Worm (Caenorhabditis elegans) whole organism, mixed stage, embryonic: ENCODE measurements around the gene snt-7.

Experiments used
- M03D4.4 ChIP-seq: sonication (generic microtip); optimal IDR thresholded peaks from 2 replicates; lab custom pipeline; 2017; ENCODE audit warnings: mild to moderate bottlenecking, missing genetic modification characterization, missing compliant biosample characterization
- bed-3 ChIP-seq: fragments of 200-800 bp; sonication (Bioruptor generic); optimal IDR thresholded peaks from 3 replicates; lab custom pipeline; 2018; ENCODE audit warnings: mild to moderate bottlenecking, missing genetic modification characterization, moderate library complexity, missing compliant biosample characterization
- blmp-1 ChIP-seq: fragments of 150-350 bp; optimal IDR thresholded peaks from 2 replicates; lab custom pipeline; 2014; ENCODE audit warnings: missing biosample characterization, missing genetic modification characterization
- ceh-39 ChIP-seq: fragments of 150-350 bp; optimal IDR thresholded peaks from 2 replicates; lab custom pipeline; 2014; ENCODE audit warnings: missing biosample characterization, missing genetic modification characterization
- ceh-43 ChIP-seq: fragments of 200-800 bp; sonication (Bioruptor generic); optimal IDR thresholded peaks from 2 replicates; lab custom pipeline; 2018; ENCODE audit warnings: mild to moderate bottlenecking, missing genetic modification characterization, moderate library complexity, missing compliant biosample characterization
- ceh-83 ChIP-seq: fragments of 200-800 bp; sonication (Bioruptor generic); optimal IDR thresholded peaks from 2 replicates; lab custom pipeline; 2018; ENCODE audit warnings: mild to moderate bottlenecking, missing genetic modification characterization, missing compliant biosample characterization
- ces-1 ChIP-seq: fragments of 150-350 bp; optimal IDR thresholded peaks from 2 replicates; lab custom pipeline; 2014; ENCODE audit warnings: missing biosample characterization, missing genetic modification reagents, missing genetic modification characterization
- cnd-1 ChIP-seq: fragments of 200-800 bp; sonication (Bioruptor generic); optimal IDR thresholded peaks from 2 replicates; lab custom pipeline; 2018; ENCODE audit warnings: mild to moderate bottlenecking, missing genetic modification characterization, missing compliant biosample characterization
- drap-1 ChIP-seq: fragments of 200-800 bp; sonication (Bioruptor generic); optimal IDR thresholded peaks from 3 replicates; lab custom pipeline; 2018; ENCODE audit warnings: mild to moderate bottlenecking, missing genetic modification characterization, missing compliant biosample characterization
- elt-1 ChIP-seq: sonication (generic microtip); optimal IDR thresholded peaks from 2 replicates; lab custom pipeline; 2017; ENCODE audit warnings: missing genetic modification characterization, mild to moderate bottlenecking, missing compliant biosample characterization, antibody characterized with exemption, moderate library complexity, borderline replicate concordance; ENCODE audit not compliant: insufficient read depth
- elt-3 ChIP-seq: fragments of 150-350 bp; optimal IDR thresholded peaks from 2 replicates; lab custom pipeline; 2014; ENCODE audit warnings: missing biosample characterization, missing genetic modification characterization
- flh-1 ChIP-seq: fragments of 200-800 bp; sonication (Bioruptor generic); optimal IDR thresholded peaks from 2 replicates; lab custom pipeline; 2018; ENCODE audit warnings: mild to moderate bottlenecking, missing genetic modification characterization, moderate library complexity, missing compliant biosample characterization
- ham-2 ChIP-seq: fragments of 200-800 bp; sonication (Bioruptor generic); optimal IDR thresholded peaks from 2 replicates; lab custom pipeline; 2018; ENCODE audit warnings: mild to moderate bottlenecking, missing genetic modification characterization, missing compliant biosample characterization
- hlh-1 ChIP-seq: fragments of 150-350 bp; optimal IDR thresholded peaks from 2 replicates; lab custom pipeline; 2014; ENCODE audit warnings: missing biosample characterization, missing genetic modification reagents, missing genetic modification characterization
- lin-13 ChIP-seq: fragments of 150-350 bp; optimal IDR thresholded peaks from 2 replicates; lab custom pipeline; 2014; ENCODE audit warnings: missing biosample characterization, missing genetic modification characterization
- lin-32 ChIP-seq: fragments of 200-800 bp; sonication (Bioruptor generic); optimal IDR thresholded peaks from 2 replicates; lab custom pipeline; 2018; ENCODE audit warnings: mild to moderate bottlenecking, missing genetic modification characterization, missing compliant biosample characterization
- lsy-2 ChIP-seq: fragments of 150-350 bp; optimal IDR thresholded peaks from 2 replicates; lab custom pipeline; 2014; ENCODE audit warnings: missing biosample characterization, missing genetic modification characterization
- mep-1 ChIP-seq: fragments of 150-350 bp; optimal IDR thresholded peaks from 2 replicates; lab custom pipeline; 2017; ENCODE audit warnings: missing biosample characterization, missing genetic modification reagents, missing genetic modification characterization, inconsistent platforms
- mls-2 ChIP-seq: sonication (generic microtip); optimal IDR thresholded peaks from 2 replicates; lab custom pipeline; 2016; ENCODE audit warnings: mild to moderate bottlenecking, missing genetic modification characterization, moderate library complexity, missing compliant biosample characterization
- nhr-12 ChIP-seq: fragments of 150-350 bp; optimal IDR thresholded peaks from 2 replicates; lab custom pipeline; 2014; ENCODE audit warnings: missing biosample characterization, missing genetic modification characterization
- nhr-2 ChIP-seq: fragments of 150-350 bp; optimal IDR thresholded peaks from 2 replicates; lab custom pipeline; 2014; ENCODE audit warnings: missing biosample characterization, missing genetic modification characterization
- nhr-237 ChIP-seq: fragments of 150-350 bp; optimal IDR thresholded peaks from 2 replicates; lab custom pipeline; 2014; ENCODE audit warnings: missing biosample characterization, missing genetic modification characterization
- nhr-28 ChIP-seq: fragments of 150-350 bp; optimal IDR thresholded peaks from 2 replicates; lab custom pipeline; 2014; ENCODE audit warnings: missing biosample characterization, missing genetic modification characterization
- nhr-76 ChIP-seq: sonication (generic microtip); optimal IDR thresholded peaks from 2 replicates; lab custom pipeline; 2017; ENCODE audit warnings: missing biosample characterization, missing genetic modification characterization
- pha-4 ChIP-seq: fragments of 150-350 bp; optimal IDR thresholded peaks from 2 replicates; lab custom pipeline; 2018; ENCODE audit warnings: missing biosample characterization, missing genetic modification reagents, missing genetic modification characterization
- sem-2 ChIP-seq: fragments of 200-800 bp; sonication (Bioruptor generic); optimal IDR thresholded peaks from 2 replicates; lab custom pipeline; 2018; ENCODE audit warnings: mild to moderate bottlenecking, missing genetic modification characterization, missing compliant biosample characterization
- snpc-4 ChIP-seq: fragments of 150-350 bp; optimal IDR thresholded peaks from 2 replicates; lab custom pipeline; 2014; ENCODE audit warnings: missing biosample characterization, missing genetic modification characterization
- sptf-1 ChIP-seq: sonication (generic microtip); optimal IDR thresholded peaks from 2 replicates; lab custom pipeline; 2017; ENCODE audit warnings: mild to moderate bottlenecking, missing genetic modification characterization, moderate library complexity, missing compliant biosample characterization
- tbx-8 ChIP-seq: fragments of 200-800 bp; sonication (Bioruptor generic); optimal IDR thresholded peaks from 2 replicates; lab custom pipeline; 2018; ENCODE audit warnings: mild to moderate bottlenecking, missing genetic modification characterization, moderate library complexity, missing compliant biosample characterization
- unc-120 ChIP-seq: sonication (generic microtip); optimal IDR thresholded peaks from 2 replicates; lab custom pipeline; 2017; ENCODE audit warnings: missing genetic modification characterization, missing compliant biosample characterization; ENCODE audit not compliant: poor library complexity, severe bottlenecking
- unc-39 ChIP-seq: fragments of 150-350 bp; optimal IDR thresholded peaks from 2 replicates; lab custom pipeline; 2014; ENCODE audit warnings: missing biosample characterization, missing genetic modification characterization
- unc-62 ChIP-seq: fragments of 150-350 bp; optimal IDR thresholded peaks from 2 replicates; lab custom pipeline; 2014; ENCODE audit warnings: missing biosample characterization, missing genetic modification reagents, missing genetic modification characterization
- zip-8 ChIP-seq: fragments of 150-350 bp; optimal IDR thresholded peaks from 2 replicates; lab custom pipeline; 2014; ENCODE audit warnings: missing biosample characterization, missing genetic modification characterization

Gene snt-7

ce11 chrX:15168424-15168823 lies 30.5 kb downstream of the snt-7 start, which contains the start of gene ocr-3:
Gene ocr-3 (plus strand): TSS chrX:15168724.
- TF ChIP-seq pha-4 (tag; lab: Kevin White, UChicago) (no peak), drap-1 (no peak), lin-32 (GFP tag; lab: Kevin White, UChicago) (no peak), unc-120 (no peak), sem-2 (GFP tag; lab: Kevin White, UChicago) (no peak), snpc-4 (tag; lab: Kevin White, UChicago) (no peak), nhr-28 (no peak), nhr-76 (tag; lab: Kevin White, UChicago) (no peak), flh-1 (no peak), ceh-39 (tag; lab: Kevin White, UChicago) (no peak), cnd-1 (tag; lab: Kevin White, UChicago) (no peak), mep-1 (tag; lab: Kevin White, UChicago) (no peak), blmp-1 (no peak), nhr-12 (tag; lab: Kevin White, UChicago) (no peak), elt-3 (tag; lab: Kevin White, UChicago) (no peak), ces-1 (GFP tag; lab: Kevin White, UChicago) (no peak), ham-2 (GFP tag; lab: Kevin White, UChicago) (no peak), lsy-2 (no peak), hlh-1 (tag; lab: Kevin White, UChicago) (no peak)
- TF ChIP-seq, all 35 proteins: peak for 0

ce11 chrX:15167692-15168091 lies 31.3 kb downstream of the snt-7 start:
- TF ChIP-seq mls-2 (tag; lab: Kevin White, UChicago) (no peak), snpc-4 (tag; lab: Kevin White, UChicago) (no peak), tbx-8 (GFP tag; lab: Kevin White, UChicago) (no peak), drap-1 (no peak), cnd-1 (tag; lab: Kevin White, UChicago) (no peak), blmp-1 (no peak), unc-62 (GFP tag; lab: Kevin White, UChicago) (no peak), nhr-2 (tag; lab: Kevin White, UChicago) (no peak), nhr-28 (no peak), M03D4.4 (tag; lab: Kevin White, UChicago) (no peak)

ce11 chrX:15166122-15166521 lies 32.8 kb downstream of the snt-7 start, which contains the start of gene T10B10.8:
Gene T10B10.8 (minus strand): TSS chrX:15166222.
- TF ChIP-seq ceh-83 (GFP tag; lab: Kevin White, UChicago) = no peak
- no peak for TF ChIP-seq nhr-237 (tag; lab: Kevin White, UChicago)
- TF ChIP-seq lsy-2 = no peak
- TF ChIP-seq blmp-1 = no peak
- TF ChIP-seq elt-1 = no peak

ce11 chrX:15164108-15164507 lies 34.8 kb downstream of the snt-7 start, which contains the start of gene T10B10.9:
Gene T10B10.9 (plus strand): TSS chrX:15164408.
- TF ChIP-seq unc-62 (GFP tag; lab: Kevin White, UChicago) (no peak), lin-13 (tag; lab: Kevin White, UChicago) (no peak), snpc-4 (tag; lab: Kevin White, UChicago) (no peak), sptf-1 (tag; lab: Kevin White, UChicago) (no peak), zip-8 (tag; lab: Kevin White, UChicago) (no peak), pha-4 (tag; lab: Kevin White, UChicago) (no peak), ceh-43 (GFP tag; lab: Kevin White, UChicago) (no peak), bed-3 (no peak), drap-1 (no peak), nhr-28 (no peak), unc-39 (tag; lab: Kevin White, UChicago) (no peak), ceh-83 (GFP tag; lab: Kevin White, UChicago) (no peak), sem-2 (GFP tag; lab: Kevin White, UChicago) (no peak), lin-32 (GFP tag; lab: Kevin White, UChicago) (no peak)
- TF ChIP-seq, all 35 proteins: peak for 0

ce11 chrX:15163118-15163517 lies 35.8 kb downstream of the snt-7 start:
- TF ChIP-seq elt-1 (no peak), snpc-4 (tag; lab: Kevin White, UChicago) (no peak), unc-120 (no peak), sem-2 (GFP tag; lab: Kevin White, UChicago) (no peak), ceh-39 (tag; lab: Kevin White, UChicago) (no peak)
